Worm (Caenorhabditis elegans): ENCODE measurements around the gene W07G4.5.

ce11 chrV:13018233-13018632 is 29.5 kb upstream of the W07G4.5 start:
- TF ChIP-seq ref-1 (GFP tag; conservative IDR thresholded peaks at IDR 0.05) (no peak), ztf-29 (GFP tag; IDR thresholded peaks at IDR 0.05) (no peak), klf-2 (GFP tag; conservative IDR thresholded peaks at IDR 0.05) (no peak), ztf-23 (GFP tag; IDR thresholded peaks at IDR 0.05) (no peak), T22C8.4 (GFP tag; IDR thresholded peaks at IDR 0.05) (no peak), med-1 (GFP tag; optimal IDR thresholded peaks at IDR 0.05; ENCODE audit: insufficient read depth) (no peak), flt-1 (GFP tag; IDR thresholded peaks at IDR 0.05) (no peak), cog-1 (tag; optimal IDR thresholded peaks at IDR 0.05) (no peak)

Data from whole organism, midembryonic.